Fruit fly (Drosophila melanogaster) whole organism, pupa: Measurements from ENCODE around the gene Pdha.
A peak's percentile ranks its signal among the peaks of the same experiment; 100 is the strongest.

ENCODE experiments used
- CG10348 ChIP-seq: fragments of 200-800 bp; sonication (Bioruptor generic); IDR thresholded peaks from 2 replicates; pipeline ENCODE4 v1.3.6; 2022; ENCODE audit warnings: missing biosample characterization, missing genetic modification characterization
- CG12605 ChIP-seq: fragments of 200-800 bp; sonication (Bioruptor generic); IDR thresholded peaks from 2 replicates; pipeline ENCODE4 v1.3.6; 2022; ENCODE audit warnings: missing biosample characterization, missing genetic modification characterization
- CG13204 ChIP-seq: fragments of 200-800 bp; sonication (Bioruptor generic); optimal IDR thresholded peaks from 2 replicates; lab custom pipeline; 2018; ENCODE audit warnings: missing biosample characterization, mild to moderate bottlenecking, missing genetic modification characterization, moderate library complexity
- CG14655 ChIP-seq: fragments of 200-800 bp; sonication (Bioruptor generic); optimal IDR thresholded peaks from 3 replicates; lab custom pipeline; 2017; ENCODE audit warnings: mild to moderate bottlenecking, missing biosample characterization, missing genetic modification reagents, missing genetic modification characterization
- CG15710 ChIP-seq: fragments of 200-800 bp; sonication (Bioruptor generic); optimal IDR thresholded peaks from 2 replicates; lab custom pipeline; 2018; ENCODE audit warnings: missing biosample characterization, mild to moderate bottlenecking, missing genetic modification characterization, moderate library complexity
- CG17806 ChIP-seq: fragments of 200-800 bp; sonication (Bioruptor generic); optimal IDR thresholded peaks from 2 replicates; lab custom pipeline; 2018; ENCODE audit warnings: missing biosample characterization, mild to moderate bottlenecking, missing genetic modification characterization, moderate library complexity
- CG32121 ChIP-seq: fragments of 200-800 bp; sonication (Bioruptor generic); IDR thresholded peaks from 2 replicates; pipeline ENCODE4 v1.3.6; 2022; ENCODE audit warnings: missing biosample characterization, missing genetic modification characterization
- CG34367 ChIP-seq: fragments of 200-800 bp; sonication (Bioruptor generic); optimal IDR thresholded peaks from 2 replicates; lab custom pipeline; 2018; ENCODE audit warnings: missing biosample characterization, mild to moderate bottlenecking, missing genetic modification characterization
- CG4496 ChIP-seq: fragments of 200-800 bp; sonication (Bioruptor generic); IDR thresholded peaks from 3 replicates; pipeline ENCODE4 v1.3.6; 2022; ENCODE audit warnings: missing biosample characterization, missing genetic modification characterization
- CG8159 ChIP-seq: fragments of 200-800 bp; sonication (Bioruptor generic); optimal IDR thresholded peaks from 3 replicates; lab custom pipeline; 2018; ENCODE audit warnings: missing biosample characterization, mild to moderate bottlenecking, missing genetic modification characterization, moderate library complexity
- CG8301 ChIP-seq: fragments of 200-800 bp; sonication (Bioruptor generic); optimal IDR thresholded peaks from 2 replicates; lab custom pipeline; 2018; ENCODE audit warnings: missing biosample characterization, mild to moderate bottlenecking, missing genetic modification characterization
- CG9948 ChIP-seq: fragments of 200-800 bp; sonication (Bioruptor generic); optimal IDR thresholded peaks from 2 replicates; lab custom pipeline; 2018; ENCODE audit warnings: missing biosample characterization, mild to moderate bottlenecking, missing genetic modification characterization, moderate library complexity
- D1 ChIP-seq: fragments of 200-800 bp; sonication (Bioruptor generic); optimal IDR thresholded peaks from 2 replicates; lab custom pipeline; 2018; ENCODE audit warnings: missing biosample characterization, mild to moderate bottlenecking, missing genetic modification characterization, moderate library complexity
- EcR ChIP-seq: fragments of 200-800 bp; sonication (Bioruptor generic); optimal IDR thresholded peaks from 3 replicates; lab custom pipeline; 2019; ENCODE audit warnings: missing biosample characterization, missing genetic modification characterization, mild to moderate bottlenecking, moderate library complexity, missing genetic modification reagents
- Ets98B ChIP-seq: fragments of 200-800 bp; sonication (Bioruptor generic); IDR thresholded peaks from 2 replicates; pipeline ENCODE4 v1.3.6; 2022; ENCODE audit warnings: missing biosample characterization, missing genetic modification characterization
- Pif1A ChIP-seq: fragments of 200-800 bp; sonication (Bioruptor generic); optimal IDR thresholded peaks from 3 replicates; lab custom pipeline; 2016; ENCODE audit warnings: missing biosample characterization, missing genetic modification characterization
- Pif1B ChIP-seq: fragments of 200-800 bp; sonication (Bioruptor generic); optimal IDR thresholded peaks from 3 replicates; lab custom pipeline; 2016; ENCODE audit warnings: missing biosample characterization, missing genetic modification characterization
- Snoo ChIP-seq: fragments of 200-800 bp; sonication (Bioruptor generic); optimal IDR thresholded peaks from 3 replicates; lab custom pipeline; 2017; ENCODE audit warnings: missing biosample characterization, mild to moderate bottlenecking, missing genetic modification characterization, inconsistent platforms
- fd96Ca ChIP-seq: fragments of 200-800 bp; sonication (Bioruptor generic); IDR thresholded peaks from 3 replicates; pipeline ENCODE4 v1.3.6; 2022; ENCODE audit warnings: missing biosample characterization, missing genetic modification characterization
- gl ChIP-seq: fragments of 200-800 bp; sonication (Bioruptor generic); optimal IDR thresholded peaks from 2 replicates; lab custom pipeline; 2018; ENCODE audit warnings: missing biosample characterization, mild to moderate bottlenecking, missing genetic modification characterization
- rn ChIP-seq: fragments of 200-800 bp; sonication (Bioruptor generic); IDR thresholded peaks from 2 replicates; pipeline ENCODE4 v1.3.6; 2022; ENCODE audit warnings: missing biosample characterization, missing genetic modification characterization

The Pdha gene

dm6 chrX:4690767-4691166 is 11.3 kb upstream of the Pdha start:
- TF ChIP-seq rn (GFP tag; lab: Robert Waterston, UW) (no peak), CG34367 (tag; lab: Kevin White, UChicago) (no peak), CG17806 (tag; lab: Kevin White, UChicago) (no peak), CG10348 (no peak), D1 (tag; lab: Kevin White, UChicago) (no peak), CG4496 (no peak), CG12605 (no peak), EcR (GFP tag; lab: Kevin White, UChicago) (no peak), CG14655 (no peak), CG32121 (GFP tag; lab: Robert Waterston, UW) (no peak), gl (no peak), fd96Ca (GFP tag; lab: Robert Waterston, UW) (no peak), CG13204 (GFP tag; lab: Kevin White, UChicago) (no peak), CG9948 (no peak), CG8301 (tag; lab: Kevin White, UChicago) (no peak)

DNA sequence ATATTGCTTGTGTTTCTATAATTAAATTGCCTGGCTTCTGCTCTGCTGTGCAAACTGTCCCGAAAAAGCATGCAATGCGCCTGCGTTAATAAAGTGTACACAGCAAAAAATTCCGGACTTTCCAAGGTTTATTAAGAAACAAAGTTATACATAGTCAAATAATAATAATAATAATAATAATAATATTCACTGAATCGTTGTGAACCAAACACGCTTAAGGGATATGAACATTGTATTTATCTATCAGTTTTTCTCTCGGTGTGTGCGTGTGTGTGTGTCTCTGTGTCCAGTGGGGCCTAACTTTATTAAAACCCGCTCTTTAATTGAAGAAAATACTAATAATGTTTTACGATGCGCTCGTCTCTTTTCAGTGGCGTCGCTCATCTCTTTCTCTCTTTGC is 10.9 kb upstream of the Pdha start:
- peak; percentile 56 for TF ChIP-seq CG8159
- no peak for TF ChIP-seq CG10348
- no peak for TF ChIP-seq fd96Ca (GFP tag; lab: Robert Waterston, UW)
- TF ChIP-seq CG4496 = peak; percentile 46; the same call in 2 of the 3 replicates
- peak; percentile 32 for TF ChIP-seq CG34367 (tag; lab: Kevin White, UChicago)
- peak; percentile 53 for TF ChIP-seq CG14655
- no peak for TF ChIP-seq Pif1A (GFP tag; lab: Kevin White, UChicago)
- TF ChIP-seq CG17806 (tag; lab: Kevin White, UChicago) = peak; percentile 44
- TF ChIP-seq gl = no peak
- TF ChIP-seq CG15710 (tag; lab: Kevin White, UChicago) = peak; percentile 48
- no peak for TF ChIP-seq EcR (GFP tag; lab: Kevin White, UChicago)
- TF ChIP-seq rn (GFP tag; lab: Robert Waterston, UW) = no peak
- peak; percentile 37 for TF ChIP-seq CG8301 (tag; lab: Kevin White, UChicago)
- no peak for TF ChIP-seq D1 (tag; lab: Kevin White, UChicago)
- no peak for TF ChIP-seq CG32121 (GFP tag; lab: Robert Waterston, UW)
- no peak for TF ChIP-seq Snoo (tag; lab: Kevin White, UChicago)
- TF ChIP-seq CG9948 = peak; percentile 45
- peak; percentile 46; the same call in 1 of the 2 replicates for TF ChIP-seq CG12605
- TF ChIP-seq Pif1B (GFP tag; lab: Kevin White, UChicago) = no peak
- TF ChIP-seq CG13204 (GFP tag; lab: Kevin White, UChicago) = no peak
- 0 out of 2 replicates have a peak, but pooled peaks have one; percentile 13 for TF ChIP-seq Ets98B (GFP tag; lab: Robert Waterston, UW)

DNA sequence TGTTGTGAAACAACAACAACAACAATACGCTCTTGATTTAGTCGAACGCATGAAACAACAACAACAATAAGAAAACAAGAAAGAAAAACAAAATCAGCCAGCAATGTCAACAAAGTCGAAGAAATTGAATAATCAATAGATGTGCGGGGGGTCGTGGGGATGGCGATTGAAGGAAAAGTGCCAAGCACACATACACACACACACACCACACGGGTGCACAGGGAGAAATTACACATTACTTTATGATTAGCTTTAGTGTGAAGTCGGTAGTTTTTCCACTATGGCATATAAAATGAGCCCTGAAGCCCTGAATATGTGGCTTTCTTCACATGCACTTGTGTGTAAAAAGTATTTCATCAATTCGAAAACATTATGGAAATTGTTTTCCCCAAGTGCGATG is 9.1 kb upstream of the Pdha start:
- TF ChIP-seq rn (GFP tag; lab: Robert Waterston, UW) (no peak), Ets98B (GFP tag; lab: Robert Waterston, UW) (no peak), Snoo (tag; lab: Kevin White, UChicago) (no peak), CG8159 (no peak), Pif1A (GFP tag; lab: Kevin White, UChicago) (no peak), CG12605 (no peak), fd96Ca (GFP tag; lab: Robert Waterston, UW) (no peak), CG10348 (no peak), CG14655 (no peak), gl (no peak), CG15710 (tag; lab: Kevin White, UChicago) (no peak), EcR (GFP tag; lab: Kevin White, UChicago) (no peak), CG32121 (GFP tag; lab: Robert Waterston, UW) (no peak), Pif1B (GFP tag; lab: Kevin White, UChicago) (no peak), CG13204 (GFP tag; lab: Kevin White, UChicago) (no peak), CG8301 (tag; lab: Kevin White, UChicago) (no peak), CG9948 (no peak), CG4496 (no peak), CG17806 (tag; lab: Kevin White, UChicago) (no peak)
- TF ChIP-seq, all 21 proteins: peak for 0

DNA sequence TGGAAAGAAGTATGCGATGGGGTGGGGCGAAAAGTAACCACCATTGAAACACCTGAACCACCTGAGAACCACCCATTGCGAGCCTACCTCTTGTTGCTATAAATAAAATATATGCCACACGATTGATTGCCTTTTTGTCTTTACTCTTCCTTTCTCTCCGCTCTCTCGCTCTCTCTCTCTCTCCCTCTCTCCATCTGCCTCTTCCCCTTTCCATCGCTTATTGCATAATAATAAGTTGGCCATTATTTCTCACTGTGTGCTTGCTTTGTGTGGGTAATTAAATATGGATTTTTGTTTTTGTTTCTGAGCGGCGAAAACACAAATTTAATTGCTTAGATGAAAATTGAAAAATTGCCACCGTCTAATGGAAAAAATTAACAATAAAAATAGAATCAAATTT is 8.0 kb upstream of the Pdha start:
- TF ChIP-seq EcR (GFP tag; lab: Kevin White, UChicago) = no peak
- no peak for TF ChIP-seq D1 (tag; lab: Kevin White, UChicago)
- no peak for TF ChIP-seq CG4496
- no peak for TF ChIP-seq rn (GFP tag; lab: Robert Waterston, UW)
- TF ChIP-seq CG15710 (tag; lab: Kevin White, UChicago) = no peak
- no peak for TF ChIP-seq CG34367 (tag; lab: Kevin White, UChicago)
- no peak for TF ChIP-seq fd96Ca (GFP tag; lab: Robert Waterston, UW)
- no peak for TF ChIP-seq CG10348
- no peak for TF ChIP-seq Pif1A (GFP tag; lab: Kevin White, UChicago)
- no peak for TF ChIP-seq CG8159
- TF ChIP-seq CG32121 (GFP tag; lab: Robert Waterston, UW) = no peak
- TF ChIP-seq CG8301 (tag; lab: Kevin White, UChicago) = no peak
- TF ChIP-seq CG14655 = no peak
- TF ChIP-seq, all 21 proteins: peak for 0

DNA sequence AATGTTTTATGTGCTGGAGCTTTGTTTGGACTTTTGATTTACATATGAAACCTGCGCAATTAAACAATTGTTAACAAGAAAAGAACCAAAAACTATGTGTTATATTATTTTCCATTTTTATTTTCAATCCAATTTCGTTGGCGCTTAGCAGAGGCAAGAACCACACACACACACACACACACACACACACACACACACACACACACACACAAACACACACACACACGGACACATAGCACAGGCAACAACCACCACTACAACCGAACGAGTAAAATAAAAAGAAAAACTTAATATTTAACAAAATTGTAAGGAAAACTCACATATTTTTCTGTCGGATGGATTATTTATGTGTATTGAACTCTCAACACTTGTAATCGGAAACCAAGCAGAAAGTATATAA is 2.7 kb upstream of the Pdha start:
- TF ChIP-seq Ets98B (GFP tag; lab: Robert Waterston, UW) = no peak
- TF ChIP-seq D1 (tag; lab: Kevin White, UChicago) = no peak
- no peak for TF ChIP-seq CG15710 (tag; lab: Kevin White, UChicago)
- no peak for TF ChIP-seq gl
- no peak for TF ChIP-seq CG8301 (tag; lab: Kevin White, UChicago)
- TF ChIP-seq CG17806 (tag; lab: Kevin White, UChicago) = no peak
- no peak for TF ChIP-seq EcR (GFP tag; lab: Kevin White, UChicago)
- TF ChIP-seq CG32121 (GFP tag; lab: Robert Waterston, UW) = no peak
- no peak for TF ChIP-seq CG14655
- no peak for TF ChIP-seq rn (GFP tag; lab: Robert Waterston, UW)
- no peak for TF ChIP-seq CG9948
- TF ChIP-seq CG12605 = no peak
- TF ChIP-seq Pif1B (GFP tag; lab: Kevin White, UChicago) = no peak
- TF ChIP-seq Pif1A (GFP tag; lab: Kevin White, UChicago) = no peak
- TF ChIP-seq Snoo (tag; lab: Kevin White, UChicago) = no peak
- no peak for TF ChIP-seq CG13204 (GFP tag; lab: Kevin White, UChicago)
- TF ChIP-seq fd96Ca (GFP tag; lab: Robert Waterston, UW) = no peak
- TF ChIP-seq CG4496 = no peak
